Fruit fly (Drosophila melanogaster): ENCODE data around the gene robo2.

robo2 gene

DNA sequence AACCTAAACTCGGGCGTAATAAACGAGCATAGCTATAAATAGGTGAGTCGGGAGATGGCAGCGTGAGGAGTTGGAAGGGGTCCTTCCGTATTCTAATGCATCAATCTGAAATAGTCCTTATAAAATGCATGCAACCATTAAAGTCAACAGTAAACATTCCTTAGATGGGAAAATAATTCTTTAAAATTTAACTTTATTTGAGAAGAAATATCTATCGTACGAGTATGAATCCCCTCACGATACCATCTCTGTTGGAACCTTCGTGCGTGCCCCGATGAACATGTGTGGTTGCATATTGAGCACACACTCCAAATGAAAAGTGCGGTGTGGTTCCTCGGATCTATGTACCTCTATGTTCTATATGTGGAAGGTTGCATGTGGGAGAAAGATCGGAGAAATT, 41.9 kb upstream of the robo2 start (continued):
- TF ChIP-seq CG2712 (tag; optimal IDR thresholded peaks at IDR 0.05), result peak; percentile 80
- TF ChIP-seq ems (GFP tag; optimal IDR thresholded peaks at IDR 0.05), result no peak
- TF ChIP-seq E2f2 (GFP tag; IDR thresholded peaks at IDR 0.05), result peak; percentile 35
- peak; percentile 7 for TF ChIP-seq NC2α (GFP tag; optimal IDR thresholded peaks at IDR 0.05)
- peak; percentile 37 for TF ChIP-seq tio (GFP tag; optimal IDR thresholded peaks at IDR 0.05)
- TF ChIP-seq nerfin-1 (tag; optimal IDR thresholded peaks at IDR 0.05), result no peak
- TF ChIP-seq cad (GFP tag; optimal IDR thresholded peaks at IDR 0.05), result no peak
- TF ChIP-seq Sin3A (optimal IDR thresholded peaks at IDR 0.05), result no peak
- peak; percentile 36 for TF ChIP-seq unpg (GFP tag; optimal IDR thresholded peaks at IDR 0.05)
- no peak for TF ChIP-seq TFAM (GFP tag; optimal IDR thresholded peaks at IDR 0.05)
- TF ChIP-seq Nf-YA (GFP tag; IDR thresholded peaks at IDR 0.05), result no peak
- no peak for TF ChIP-seq CG13624 (GFP tag; optimal IDR thresholded peaks at IDR 0.05)
- 0 out of 2 replicates have a peak, but pooled peaks have one; percentile 13 for TF ChIP-seq esg (GFP tag; conservative IDR thresholded peaks at IDR 0.05)
- TF ChIP-seq CG17186 (GFP tag; optimal IDR thresholded peaks at IDR 0.05), result no peak
- TF ChIP-seq CG11723 (GFP tag; optimal IDR thresholded peaks at IDR 0.05), result no peak
- TF ChIP-seq CG9609 (GFP tag; optimal IDR thresholded peaks at IDR 0.05), result peak; percentile 38
- peak; percentile 34 for TF ChIP-seq E2f1 (GFP tag; IDR thresholded peaks at IDR 0.05)
- peak; percentile 61; the same call in 1 of the 2 replicates for TF ChIP-seq inv (GFP tag; IDR thresholded peaks at IDR 0.05; ENCODE audit: partially characterized antibody)
- TF ChIP-seq abd-A (tag; optimal IDR thresholded peaks at IDR 0.05), result no peak
- no peak for TF ChIP-seq CG17568 (GFP tag; optimal IDR thresholded peaks at IDR 0.05)
- no peak for TF ChIP-seq CG12219 (GFP tag; optimal IDR thresholded peaks at IDR 0.05)
- TF ChIP-seq CG12942 (GFP tag; optimal IDR thresholded peaks at IDR 0.05), result peak; percentile 34
- no peak for TF ChIP-seq Kr (GFP tag; optimal IDR thresholded peaks at IDR 0.05)
- TF ChIP-seq Lpt (GFP tag; optimal IDR thresholded peaks at IDR 0.05), result no peak
- TF ChIP-seq kni (GFP tag; optimal IDR thresholded peaks at IDR 0.05), result peak; percentile 51
- no peak for TF ChIP-seq CG8478 (optimal IDR thresholded peaks at IDR 0.05)
- TF ChIP-seq CG1024 (GFP tag; IDR thresholded peaks at IDR 0.05), result 0 out of 2 replicates have a peak, but pooled peaks have one; percentile 15
- TF ChIP-seq unc-4 (GFP tag; IDR thresholded peaks at IDR 0.05; ENCODE audit: partially characterized antibody), result 0 out of 2 replicates have a peak, but pooled peaks have one; percentile 46
- TF ChIP-seq Opbp (GFP tag; IDR thresholded peaks at IDR 0.05; ENCODE audit: partially characterized antibody), result peak; percentile 78; the same call in 2 of the 3 replicates
- TF ChIP-seq CG3163 (GFP tag; optimal IDR thresholded peaks at IDR 0.05), result no peak
- peak; percentile 56 for TF ChIP-seq D19A (tag; optimal IDR thresholded peaks at IDR 0.05)
- TF ChIP-seq CG2199 (GFP tag; IDR thresholded peaks at IDR 0.05), result no peak
- no peak for TF ChIP-seq pnt (GFP tag; optimal IDR thresholded peaks at IDR 0.05)
- TF ChIP-seq CG33213 (GFP tag; optimal IDR thresholded peaks at IDR 0.05), result peak; percentile 5
- no peak for TF ChIP-seq MESR4 (GFP tag; optimal IDR thresholded peaks at IDR 0.05)
- no peak for TF ChIP-seq CG42726 (GFP tag; IDR thresholded peaks at IDR 0.05; ENCODE audit: partially characterized antibody)
- no peak for TF ChIP-seq Hr39 (optimal IDR thresholded peaks at IDR 0.05)
- TF ChIP-seq Eip74EF (GFP tag; optimal IDR thresholded peaks at IDR 0.05), result no peak
- no peak for TF ChIP-seq Sox100B (GFP tag; optimal IDR thresholded peaks at IDR 0.05)
- TF ChIP-seq NK7.1 (GFP tag; optimal IDR thresholded peaks at IDR 0.05), result no peak
- peak; percentile 48 for TF ChIP-seq phol (tag; optimal IDR thresholded peaks at IDR 0.05)
- TF ChIP-seq org-1 (GFP tag; optimal IDR thresholded peaks at IDR 0.05), result no peak
- no peak for TF ChIP-seq stc (GFP tag; IDR thresholded peaks at IDR 0.05)
- TF ChIP-seq Aef1 (GFP tag; IDR thresholded peaks at IDR 0.05), result no peak
- no peak for TF ChIP-seq ewg (GFP tag; optimal IDR thresholded peaks at IDR 0.05)
- no peak for TF ChIP-seq CTCF (GFP tag; optimal IDR thresholded peaks at IDR 0.05)
- peak; percentile 17 for TF ChIP-seq trh (GFP tag; optimal IDR thresholded peaks at IDR 0.05)
- TF ChIP-seq cas (GFP tag; IDR thresholded peaks at IDR 0.05), result no peak
- no peak for TF ChIP-seq gce (GFP tag; IDR thresholded peaks at IDR 0.05)
- no peak for TF ChIP-seq Dbx (GFP tag; IDR thresholded peaks at IDR 0.05)
- no peak for TF ChIP-seq CG31224 (GFP tag; IDR thresholded peaks at IDR 0.05)
- TF ChIP-seq CHES-1-like (GFP tag; optimal IDR thresholded peaks at IDR 0.05), result peak; percentile 30
- TF ChIP-seq klu (GFP tag; IDR thresholded peaks at IDR 0.05), result 0 out of 2 replicates have a peak, but pooled peaks have one; percentile 13
